Worm (Caenorhabditis elegans) whole organism, L1 larva: Measurements from ENCODE around the gene K02G10.15.

Experiments used
- C16A3.4 ChIP-seq: fragments of 150-350 bp; optimal IDR thresholded peaks from 2 replicates; lab custom pipeline; 2014; ENCODE audit warnings: missing biosample characterization, missing genetic modification characterization
- blmp-1 ChIP-seq: fragments of 150-350 bp; optimal IDR thresholded peaks from 2 replicates; lab custom pipeline; 2014; ENCODE audit warnings: missing biosample characterization, missing genetic modification characterization
- ceh-63 ChIP-seq: fragments of 200-800 bp; sonication (Bioruptor generic); optimal IDR thresholded peaks from 2 replicates; lab custom pipeline; 2018; ENCODE audit warnings: mild to moderate bottlenecking, missing genetic modification characterization, missing compliant biosample characterization
- ceh-8 ChIP-seq: fragments of 200-800 bp; sonication (Bioruptor generic); optimal IDR thresholded peaks from 2 replicates; lab custom pipeline; 2018; ENCODE audit warnings: mild to moderate bottlenecking, missing genetic modification characterization, moderate library complexity, missing compliant biosample characterization
- ceh-82 ChIP-seq, 3 experiments: fragments of 150-350 bp in 1 of 3; sonication (generic microtip) in 2 of 3; optimal IDR thresholded peaks; 2 replicates each; lab custom pipeline; 2014 to 2017; ENCODE audit warnings: missing biosample characterization in 3 of 3, missing genetic modification characterization in 3 of 3
- ceh-88 ChIP-seq: fragments of 200-800 bp; sonication (Bioruptor generic); IDR thresholded peaks from 2 replicates; pipeline ENCODE4 v1.3.6; 2022; ENCODE audit warnings: missing genetic modification characterization, missing compliant biosample characterization
- ces-1 ChIP-seq: fragments of 150-350 bp; optimal IDR thresholded peaks from 2 replicates; lab custom pipeline; 2014; ENCODE audit warnings: missing biosample characterization, missing genetic modification reagents, missing genetic modification characterization
- dpl-1 ChIP-seq, 3 experiments: fragments of 150-350 bp in 2 of 3; sonication (generic microtip) in 1 of 3; optimal IDR thresholded peaks; 2 replicates each; lab custom pipeline; 2014 to 2017; ENCODE audit warnings: missing biosample characterization in 3 of 3, missing genetic modification characterization in 3 of 3, missing genetic modification reagents in 3 of 3
- dsc-1 ChIP-seq: sonication (generic microtip); optimal IDR thresholded peaks from 2 replicates; lab custom pipeline; 2016; ENCODE audit warnings: mild to moderate bottlenecking, missing genetic modification characterization, missing compliant biosample characterization
- efl-3 ChIP-seq: fragments of 200-800 bp; sonication (Bioruptor generic); optimal IDR thresholded peaks from 2 replicates; lab custom pipeline; 2018; ENCODE audit warnings: mild to moderate bottlenecking, missing genetic modification characterization, missing compliant biosample characterization
- elt-3 ChIP-seq, 6 experiments: fragments of 150-350 bp in 1 of 6; sonication (generic microtip); optimal IDR thresholded peaks; 2 replicates each; lab custom pipeline; 2017 to 2018; ENCODE audit warnings: missing biosample characterization in 6 of 6, missing genetic modification characterization in 6 of 6, inconsistent platforms in 1 of 6
- fkh-4 ChIP-seq: sonication (generic microtip); optimal IDR thresholded peaks from 2 replicates; lab custom pipeline; 2016; ENCODE audit warnings: missing compliant biosample characterization, missing genetic modification characterization, borderline replicate concordance
- fkh-8 ChIP-seq: sonication (generic microtip); optimal IDR thresholded peaks from 2 replicates; lab custom pipeline; 2016; ENCODE audit warnings: mild to moderate bottlenecking, missing genetic modification characterization, missing compliant biosample characterization
- hlh-17 ChIP-seq: fragments of 200-800 bp; sonication (Bioruptor generic); optimal IDR thresholded peaks from 2 replicates; lab custom pipeline; 2018; ENCODE audit warnings: missing genetic modification characterization, mild to moderate bottlenecking, missing compliant biosample characterization, moderate library complexity, borderline replicate concordance
- hpl-2 ChIP-seq: fragments of 150-350 bp; optimal IDR thresholded peaks from 2 replicates; lab custom pipeline; 2014; ENCODE audit warnings: missing biosample characterization, missing genetic modification reagents, missing genetic modification characterization
- lin-13 ChIP-seq: fragments of 150-350 bp; optimal IDR thresholded peaks from 2 replicates; lab custom pipeline; 2014; ENCODE audit warnings: missing biosample characterization, missing genetic modification reagents, missing genetic modification characterization
- lin-14 ChIP-seq: fragments of 200-800 bp; sonication (Bioruptor generic); optimal IDR thresholded peaks from 2 replicates; lab custom pipeline; 2018; ENCODE audit warnings: mild to moderate bottlenecking, missing genetic modification characterization, moderate library complexity, missing compliant biosample characterization
- lin-35 ChIP-seq, 2 experiments: fragments of 150-350 bp; optimal IDR thresholded peaks; 2 replicates each; lab custom pipeline; 2014; ENCODE audit warnings: missing biosample characterization in 2 of 2, missing genetic modification characterization in 2 of 2, missing genetic modification reagents in 2 of 2
- lsy-2 ChIP-seq, 2 experiments: fragments of 150-350 bp; optimal IDR thresholded peaks; 2 replicates each; lab custom pipeline; 2014; ENCODE audit warnings: missing biosample characterization in 2 of 2, missing genetic modification characterization in 2 of 2
- mab-9 ChIP-seq: fragments of 200-800 bp; sonication (Bioruptor generic); IDR thresholded peaks from 2 replicates; pipeline ENCODE4 v1.3.6; 2022; ENCODE audit warnings: missing genetic modification reagents, missing genetic modification characterization, missing compliant biosample characterization
- mef-2 ChIP-seq: fragments of 150-350 bp; optimal IDR thresholded peaks from 2 replicates; lab custom pipeline; 2014; ENCODE audit warnings: missing biosample characterization, missing genetic modification characterization
- mep-1 ChIP-seq: fragments of 150-350 bp; optimal IDR thresholded peaks from 2 replicates; lab custom pipeline; 2014; ENCODE audit warnings: missing biosample characterization, missing genetic modification characterization
- nhr-12 ChIP-seq: sonication (generic microtip); optimal IDR thresholded peaks from 2 replicates; lab custom pipeline; 2017; ENCODE audit warnings: missing biosample characterization, missing genetic modification characterization
- nhr-19 ChIP-seq: fragments of 200-800 bp; sonication (Bioruptor generic); conservative IDR thresholded peaks from 2 replicates; pipeline ENCODE4 v1.3.6; 2022; ENCODE audit warnings: missing genetic modification characterization, missing compliant biosample characterization
- nhr-237 ChIP-seq: fragments of 150-350 bp; optimal IDR thresholded peaks from 2 replicates; lab custom pipeline; 2014; ENCODE audit warnings: missing biosample characterization, missing genetic modification characterization
- nhr-47 ChIP-seq: sonication (generic microtip); optimal IDR thresholded peaks from 2 replicates; lab custom pipeline; 2016; ENCODE audit warnings: mild to moderate bottlenecking, missing genetic modification characterization, moderate library complexity, missing compliant biosample characterization
- nhr-71 ChIP-seq: sonication (generic microtip); optimal IDR thresholded peaks from 2 replicates; lab custom pipeline; 2016; ENCODE audit warnings: mild to moderate bottlenecking, missing genetic modification characterization, moderate library complexity, missing compliant biosample characterization
- nhr-76 ChIP-seq: sonication (generic microtip); optimal IDR thresholded peaks from 2 replicates; lab custom pipeline; 2017; ENCODE audit warnings: missing biosample characterization, missing genetic modification characterization
- nhr-77 ChIP-seq: fragments of 150-350 bp; optimal IDR thresholded peaks from 2 replicates; lab custom pipeline; 2014; ENCODE audit warnings: missing biosample characterization, missing genetic modification characterization
- nhr-84 ChIP-seq: sonication (generic microtip); optimal IDR thresholded peaks from 2 replicates; lab custom pipeline; 2017; ENCODE audit warnings: missing biosample characterization, missing genetic modification characterization
- nhr-85 ChIP-seq: sonication (generic microtip); peaks from one replicate; lab custom pipeline; 2016; ENCODE audit warnings: missing genetic modification characterization, inconsistent platforms, missing compliant biosample characterization
- nhr-90 ChIP-seq: sonication (generic microtip); optimal IDR thresholded peaks from 2 replicates; lab custom pipeline; 2016; ENCODE audit warnings: mild to moderate bottlenecking, missing genetic modification characterization, missing compliant biosample characterization; ENCODE audit not compliant: poor library complexity
- pax-3 ChIP-seq: fragments of 200-800 bp; sonication (Bioruptor generic); optimal IDR thresholded peaks from 2 replicates; lab custom pipeline; 2018; ENCODE audit warnings: mild to moderate bottlenecking, missing genetic modification characterization, moderate library complexity, missing compliant biosample characterization
- rnt-1 ChIP-seq: sonication (generic microtip); optimal IDR thresholded peaks from 2 replicates; lab custom pipeline; 2016; ENCODE audit warnings: mild to moderate bottlenecking, missing genetic modification characterization, moderate library complexity, missing compliant biosample characterization
- skn-1 ChIP-seq: fragments of 150-350 bp; optimal IDR thresholded peaks from 2 replicates; lab custom pipeline; 2014; ENCODE audit warnings: missing biosample characterization, missing genetic modification characterization
- snu-23 ChIP-seq: sonication (generic microtip); optimal IDR thresholded peaks from 2 replicates; lab custom pipeline; 2016; ENCODE audit warnings: missing genetic modification characterization, missing compliant biosample characterization
- sox-4 ChIP-seq: sonication (generic microtip); optimal IDR thresholded peaks from 2 replicates; lab custom pipeline; 2016; ENCODE audit warnings: missing genetic modification characterization, missing compliant biosample characterization
- sptf-1 ChIP-seq: fragments of 150-350 bp; optimal IDR thresholded peaks from 2 replicates; lab custom pipeline; 2014; ENCODE audit warnings: missing biosample characterization, missing genetic modification characterization
- tbx-2 ChIP-seq: sonication (generic microtip); optimal IDR thresholded peaks from 2 replicates; lab custom pipeline; 2016; ENCODE audit warnings: missing genetic modification characterization, missing compliant biosample characterization
- tlp-1 ChIP-seq: fragments of 150-350 bp; optimal IDR thresholded peaks from 2 replicates; lab custom pipeline; 2014; ENCODE audit warnings: missing biosample characterization, missing genetic modification characterization
- unc-130 ChIP-seq: fragments of 150-350 bp; optimal IDR thresholded peaks from 2 replicates; lab custom pipeline; 2017; ENCODE audit warnings: missing biosample characterization, missing genetic modification characterization, inconsistent platforms
- unc-86 ChIP-seq: sonication (generic microtip); optimal IDR thresholded peaks from 2 replicates; lab custom pipeline; 2016; ENCODE audit warnings: missing genetic modification characterization, missing compliant biosample characterization
- xbp-1 ChIP-seq: sonication (generic microtip); optimal IDR thresholded peaks from 2 replicates; lab custom pipeline; 2016; ENCODE audit warnings: missing genetic modification characterization, missing compliant biosample characterization
- zip-4 ChIP-seq: fragments of 200-800 bp; sonication (Bioruptor generic); optimal IDR thresholded peaks from 2 replicates; lab custom pipeline; 2018; ENCODE audit warnings: mild to moderate bottlenecking, missing genetic modification characterization, moderate library complexity, missing compliant biosample characterization
- ztf-11 ChIP-seq, 2 experiments: sonication (generic microtip); optimal IDR thresholded peaks; 2 replicates each; lab custom pipeline; 2016 to 2017; ENCODE audit warnings: missing genetic modification characterization in 2 of 2, missing biosample characterization in 1 of 2, missing compliant biosample characterization in 1 of 2

Gene K02G10.15

ce11 chrX:4699411-4700050 is 17.0 kb upstream of the K02G10.15 start, which contains the start of gene hyl-2 (continued):
- TF ChIP-seq fkh-8 (tag; lab: Kevin White, UChicago) (peak; percentile 31), mep-1 (peak; percentile 44), ceh-63 (GFP tag; lab: Kevin White, UChicago) (no peak), dsc-1 (tag; lab: Kevin White, UChicago) (no peak), nhr-76 (tag; lab: Kevin White, UChicago) (no peak), unc-130 (tag; lab: Kevin White, UChicago) (no peak), ceh-82 (tag; optimal IDR thresholded peaks at IDR 0.05; lab: Kevin White, UChicago) (peak in 1 of 3 experiments; percentile 50), xbp-1 (tag; lab: Kevin White, UChicago) (peak; percentile 35), pax-3 (tag; lab: Kevin White, UChicago) (no peak), C16A3.4 (tag; lab: Kevin White, UChicago) (peak; percentile 35), sptf-1 (tag; lab: Kevin White, UChicago) (no peak), lin-13 (GFP tag; lab: Kevin White, UChicago) (no peak), mef-2 (no peak), ztf-11 (tag; optimal IDR thresholded peaks at IDR 0.05; lab: Kevin White, UChicago) (no peak), nhr-19 (GFP tag; lab: Robert Waterston, UW) (peak; percentile 34), lin-14 (peak; percentile 93), lin-35 (GFP tag; optimal IDR thresholded peaks at IDR 0.05; lab: Kevin White, UChicago) (peak in 1 of 2 experiments; percentile 33), nhr-84 (tag; lab: Kevin White, UChicago) (no peak), mab-9 (GFP tag; lab: Robert Waterston, UW) (no peak), tbx-2 (tag; lab: Kevin White, UChicago) (peak; percentile 22), nhr-12 (tag; lab: Kevin White, UChicago) (no peak), ceh-8 (GFP tag; lab: Kevin White, UChicago) (no peak), sox-4 (tag; lab: Kevin White, UChicago) (no peak), nhr-47 (tag; lab: Kevin White, UChicago) (peak; percentile 37), elt-3 (tag; optimal IDR thresholded peaks at IDR 0.05; lab: Kevin White, UChicago) (peak in 2 of 6 experiments; percentile 1 to 66), fkh-4 (tag; lab: Kevin White, UChicago) (no peak), hlh-17 (GFP tag; lab: Kevin White, UChicago) (no peak), blmp-1 (peak; percentile 43), dpl-1 (GFP tag; optimal IDR thresholded peaks at IDR 0.05; lab: Kevin White, UChicago) (peak in 2 of 3 experiments; percentile 6 to 37), zip-4 (GFP tag; lab: Kevin White, UChicago) (no peak), nhr-71 (tag; lab: Kevin White, UChicago) (peak; percentile 57), nhr-85 (tag; lab: Kevin White, UChicago) (peak; percentile 76), skn-1 (no peak), unc-86 (tag; lab: Kevin White, UChicago) (no peak), nhr-237 (tag; lab: Kevin White, UChicago) (no peak), rnt-1 (tag; lab: Kevin White, UChicago) (peak; percentile 48), efl-3 (no peak), nhr-77 (tag; lab: Kevin White, UChicago) (no peak), tlp-1 (tag; lab: Kevin White, UChicago) (no peak), lsy-2 (tag; optimal IDR thresholded peaks at IDR 0.05; lab: Kevin White, UChicago) (peak in 1 of 2 experiments; percentile 71), hpl-2 (no peak), ceh-88 (GFP tag; lab: Robert Waterston, UW) (no peak), snu-23 (GFP tag; lab: Kevin White, UChicago) (peak; percentile 62), ces-1 (no peak), nhr-90 (no peak)
